Worm (Caenorhabditis elegans) whole organism, L3 larva: ENCODE measurements around the gene F08A7.1.

ENCODE experiments used
- ceh-16 ChIP-seq: sonication (generic microtip); optimal IDR thresholded peaks from 2 replicates; lab custom pipeline; 2017; ENCODE audit warnings: missing biosample characterization, missing genetic modification characterization
- ceh-82 ChIP-seq: fragments of 150-350 bp; optimal IDR thresholded peaks from 2 replicates; lab custom pipeline; 2014; ENCODE audit warnings: missing biosample characterization, missing genetic modification characterization
- egl-27 ChIP-seq: sonication (generic microtip); optimal IDR thresholded peaks from 4 replicates; lab custom pipeline; 2017; ENCODE audit warnings: missing biosample characterization, missing genetic modification reagents, missing genetic modification characterization
- elt-2 ChIP-seq: sonication (generic microtip); optimal IDR thresholded peaks from 2 replicates; lab custom pipeline; 2016; ENCODE audit warnings: missing genetic modification reagents, mild to moderate bottlenecking, missing genetic modification characterization, missing compliant biosample characterization
- hmg-11 ChIP-seq: sonication (generic microtip); optimal IDR thresholded peaks from 2 replicates; lab custom pipeline; 2016; ENCODE audit warnings: missing genetic modification characterization, missing compliant biosample characterization
- nhr-43 ChIP-seq: sonication (generic microtip); optimal IDR thresholded peaks from 2 replicates; lab custom pipeline; 2016; ENCODE audit warnings: mild to moderate bottlenecking, missing genetic modification characterization, missing compliant biosample characterization; ENCODE audit not compliant: poor library complexity, severe bottlenecking
- nhr-67 ChIP-seq: fragments of 150-350 bp; optimal IDR thresholded peaks from 2 replicates; lab custom pipeline; 2014; ENCODE audit warnings: missing biosample characterization, missing genetic modification characterization
- pha-4 ChIP-seq: fragments of 150-350 bp; optimal IDR thresholded peaks from 2 replicates; lab custom pipeline; 2014; ENCODE audit warnings: missing biosample characterization, missing genetic modification reagents, missing genetic modification characterization
- unc-62 ChIP-seq: fragments of 150-350 bp; sonication (generic microtip); optimal IDR thresholded peaks from 4 replicates; lab custom pipeline; 2014; ENCODE audit warnings: missing biosample characterization, missing genetic modification reagents, missing genetic modification characterization

The F08A7.1 gene

DNA sequence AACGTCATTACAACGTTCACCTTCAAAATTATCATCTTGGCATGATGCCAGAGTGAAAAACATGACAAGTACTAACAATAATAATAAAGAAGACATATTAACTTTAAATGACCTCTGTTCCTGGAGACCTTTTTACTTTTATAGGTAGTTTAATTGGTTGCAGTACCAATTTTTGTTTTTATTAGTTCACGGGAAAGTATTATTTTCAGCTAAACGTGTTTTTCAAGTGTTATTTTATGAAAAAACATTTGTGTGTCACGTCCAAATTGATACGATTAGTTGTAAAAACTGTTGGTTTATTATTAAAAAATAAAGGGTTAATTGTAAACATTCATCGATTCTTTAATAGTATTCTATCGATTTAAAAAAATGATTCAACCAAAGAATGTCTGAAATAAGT lies 35.3 kb downstream of the F08A7.1 start, which contains the start of gene grl-24:
grl-24 (minus strand) TSS at position 101 of the 400 bp plus-strand sequence.
- TF ChIP-seq pha-4 (tag; lab: Kevin White, UChicago) (no peak), ceh-16 (tag; lab: Kevin White, UChicago) (no peak), ceh-82 (tag; lab: Kevin White, UChicago) (no peak)

ce11 chrIV:17483230-17483629 lies 42.8 kb downstream of the F08A7.1 start, which contains the start of gene rabr-2:
Gene rabr-2, minus strand, starts transcription at chrIV:17483330.
- no peak for TF ChIP-seq nhr-43 (tag; lab: Kevin White, UChicago)
- TF ChIP-seq hmg-11 (tag; lab: Kevin White, UChicago) = no peak
- TF ChIP-seq egl-27 (tag; lab: Kevin White, UChicago) = no peak
- no peak for TF ChIP-seq elt-2 (tag; lab: Kevin White, UChicago)

- no peak for TF ChIP-seq pha-4 (tag; lab: Kevin White, UChicago)
- no peak for TF ChIP-seq nhr-67 (tag; lab: Kevin White, UChicago)
- TF ChIP-seq unc-62 (GFP tag; lab: Kevin White, UChicago) = no peak
- no peak for TF ChIP-seq elt-2 (tag; lab: Kevin White, UChicago)
Measured at ce11 chrIV:17490679-17491078, 50.3 kb downstream of the F08A7.1 start, which contains the start of gene nas-6. Gene nas-6, minus strand, starts transcription at chrIV:17490779.
